Worm (Caenorhabditis elegans): ENCODE measurements around the gene F16G10.10.

F16G10.10 gene

ce11 chrII:2359965-2360364 is 30.8 kb downstream of the F16G10.10 start, which contains the start of gene F43C11.16:
F43C11.16 (minus strand) TSS chrII:2360065.
- TF ChIP-seq ctbp-1 (GFP tag; IDR thresholded peaks at IDR 0.05) = no peak
- TF ChIP-seq lin-39 (tag; optimal IDR thresholded peaks at IDR 0.05) = no peak
- no peak for TF ChIP-seq daf-19 (GFP tag; conservative IDR thresholded peaks at IDR 0.05)
- TF ChIP-seq ces-1 (GFP tag; optimal IDR thresholded peaks at IDR 0.05) = no peak
- TF ChIP-seq zip-11 (GFP tag; IDR thresholded peaks at IDR 0.05) = no peak
- no peak for TF ChIP-seq daf-16 (GFP tag; optimal IDR thresholded peaks at IDR 0.05)
- no peak for TF ChIP-seq daf-16 (tag; optimal IDR thresholded peaks at IDR 0.05)
- no peak for TF ChIP-seq vab-7 (GFP tag; IDR thresholded peaks at IDR 0.05)
- no peak for TF ChIP-seq fkh-10 (GFP tag; optimal IDR thresholded peaks at IDR 0.05)
- TF ChIP-seq mdl-1 (tag; optimal IDR thresholded peaks at IDR 0.05) = no peak
- TF ChIP-seq dmd-8 (GFP tag; IDR thresholded peaks at IDR 0.05) = no peak
- no peak for TF ChIP-seq tag-97 (GFP tag; IDR thresholded peaks at IDR 0.05)
- no peak for TF ChIP-seq lir-3 (tag; optimal IDR thresholded peaks at IDR 0.05)
- TF ChIP-seq dmd-9 (GFP tag; IDR thresholded peaks at IDR 0.05) = no peak
- TF ChIP-seq mxl-3 (GFP tag; optimal IDR thresholded peaks at IDR 0.05) = no peak

ce11 chrII:2356795-2357194 is 34.0 kb downstream of the F16G10.10 start, which contains the start of gene F43C11.1:
F43C11.1 (plus strand) TSS chrII:2357095.
- TF ChIP-seq pqm-1 (tag; optimal IDR thresholded peaks at IDR 0.05) = no peak
- no peak for TF ChIP-seq dve-1 (tag; optimal IDR thresholded peaks at IDR 0.05; ENCODE audit: insufficient read depth)
- TF ChIP-seq zfp-2 (tag; optimal IDR thresholded peaks at IDR 0.05) = no peak

ce11 chrII:2354476-2354875 is 36.3 kb downstream of the F16G10.10 start, which contains the start of gene F43C11.2:
F43C11.2 (plus strand) TSS chrII:2354776.
- TF ChIP-seq D1046.2 (GFP tag; IDR thresholded peaks at IDR 0.05) (no peak), lsy-2 (tag; optimal IDR thresholded peaks at IDR 0.05) (no peak), mes-2 (tag; optimal IDR thresholded peaks at IDR 0.05; ENCODE audit: poor library complexity, severe bottlenecking) (no peak), F26F4.8 (GFP tag; conservative IDR thresholded peaks at IDR 0.05) (no peak), F49E8.2 (tag; optimal IDR thresholded peaks at IDR 0.05; ENCODE audit: borderline replicate concordance) (no peak), pha-4 (GFP tag; IDR thresholded peaks at IDR 0.05) (no peak), pha-4 (tag; optimal IDR thresholded peaks at IDR 0.05) (no peak), ces-1 (GFP tag; optimal IDR thresholded peaks at IDR 0.05) (no peak), snpc-4 (tag; optimal IDR thresholded peaks at IDR 0.05) (no peak), ama-1 (optimal IDR thresholded peaks at IDR 0.05) (no peak), nhr-77 (tag; optimal IDR thresholded peaks at IDR 0.05) (no peak), rbr-2 (tag; optimal IDR thresholded peaks at IDR 0.05) (no peak), lin-1 (GFP tag; IDR thresholded peaks at IDR 0.05) (no peak), hmg-1.1 (GFP tag; IDR thresholded peaks at IDR 0.05) (no peak), daf-8 (GFP tag; IDR thresholded peaks at IDR 0.05) (no peak), madf-5 (GFP tag; IDR thresholded peaks at IDR 0.05) (no peak), nhr-11 (tag; optimal IDR thresholded peaks at IDR 0.05) (no peak), ceh-28 (tag; optimal IDR thresholded peaks at IDR 0.05) (no peak)

DNA sequence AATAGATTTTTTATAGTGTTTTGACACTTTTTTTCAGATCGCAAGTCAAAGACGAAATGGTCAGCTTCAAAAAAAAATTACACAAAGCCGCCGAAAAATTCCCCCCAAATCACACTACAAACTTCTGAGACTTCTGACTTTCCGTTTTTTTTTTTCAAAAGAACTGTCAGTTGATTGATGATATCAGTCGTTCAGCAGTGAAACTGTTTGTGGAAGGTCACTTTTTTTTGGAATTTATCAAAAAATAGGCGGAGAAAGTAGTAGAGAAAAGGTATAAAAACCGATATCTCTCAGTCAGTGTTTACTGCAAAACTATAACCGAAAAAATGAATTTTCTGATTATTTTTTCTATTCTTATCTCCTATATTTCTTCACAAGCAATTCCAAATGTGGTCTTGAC is 37.8 kb downstream of the F16G10.10 start, which contains the start of gene F43C11.3:
Gene F43C11.3 (plus strand): TSS at position 301 of the 400 bp plus-strand sequence.
- TF ChIP-seq nhr-28 (tag; optimal IDR thresholded peaks at IDR 0.05) (peak; percentile 43), dmd-9 (GFP tag; IDR thresholded peaks at IDR 0.05) (no peak), daf-8 (GFP tag; IDR thresholded peaks at IDR 0.05) (no peak), saeg-2 (GFP tag; IDR thresholded peaks at IDR 0.05) (no peak), ceh-44 (GFP tag; IDR thresholded peaks at IDR 0.05) (no peak), nhr-6 (tag; optimal IDR thresholded peaks at IDR 0.05) (no peak), daf-16 (GFP tag; optimal IDR thresholded peaks at IDR 0.05) (no peak), daf-16 (tag; optimal IDR thresholded peaks at IDR 0.05) (no peak), hif-1 (tag; optimal IDR thresholded peaks at IDR 0.05) (no peak)
